Fruit fly (Drosophila melanogaster): ENCODE results near the gene CG43295.
A peak's percentile ranks its signal among the peaks of the same experiment; 100 is the strongest.

Gene CG43295

dm6 chr3L:16113607-16114337, 8.1 kb downstream of the CG43295 start (continued):
- no peak for TF ChIP-seq salr (GFP tag; optimal IDR thresholded peaks at IDR 0.05)
- TF ChIP-seq CG11762 (GFP tag; optimal IDR thresholded peaks at IDR 0.05; ENCODE audit: insufficient read depth): no peak
- TF ChIP-seq acj6 (GFP tag; optimal IDR thresholded peaks at IDR 0.05): no peak
- peak; percentile 92 for TF ChIP-seq Sox14 (GFP tag; optimal IDR thresholded peaks at IDR 0.05)
- TF ChIP-seq Smox (GFP tag; optimal IDR thresholded peaks at IDR 0.05): no peak
- TF ChIP-seq vri (GFP tag; optimal IDR thresholded peaks at IDR 0.05): no peak
- no peak for TF ChIP-seq OdsH (GFP tag; optimal IDR thresholded peaks at IDR 0.05)
- no peak for TF ChIP-seq fd85E (GFP tag; optimal IDR thresholded peaks at IDR 0.05)
- TF ChIP-seq Hr4 (GFP tag; optimal IDR thresholded peaks at IDR 0.05): peak; percentile 88

dm6 chr3L:16121791-16122190, 16.1 kb downstream of the CG43295 start, which contains the start of gene Strump:
Gene Strump (plus strand): TSS chr3L:16122002.
- TF ChIP-seq CG10669 (GFP tag; optimal IDR thresholded peaks at IDR 0.05): no peak

- TF ChIP-seq CG6808 (GFP tag; optimal IDR thresholded peaks at IDR 0.05): peak; percentile 83
- peak; percentile 87 for TF ChIP-seq CG10669 (GFP tag; optimal IDR thresholded peaks at IDR 0.05)
- TF ChIP-seq net (GFP tag; optimal IDR thresholded peaks at IDR 0.05): no peak
- TF ChIP-seq CG34406 (GFP tag; optimal IDR thresholded peaks at IDR 0.05): peak; percentile 87
- peak; percentile 44 for TF ChIP-seq Hr38 (GFP tag; optimal IDR thresholded peaks at IDR 0.05)
- peak; percentile 94 for TF ChIP-seq Hr4 (GFP tag; optimal IDR thresholded peaks at IDR 0.05)
- peak; percentile 83 for TF ChIP-seq dsx (GFP tag; optimal IDR thresholded peaks at IDR 0.05; ENCODE audit: poor library complexity, severe bottlenecking)
- TF ChIP-seq CG1621 (tag; optimal IDR thresholded peaks at IDR 0.05): no peak
- TF ChIP-seq CG16779 (tag; optimal IDR thresholded peaks at IDR 0.05): no peak
- TF ChIP-seq CG3032 (tag; optimal IDR thresholded peaks at IDR 0.05): peak; percentile 79
- peak; percentile 95 for TF ChIP-seq CG3919 (GFP tag; optimal IDR thresholded peaks at IDR 0.05)
- peak; percentile 85 for TF ChIP-seq CG11902 (GFP tag; optimal IDR thresholded peaks at IDR 0.05)
- peak; percentile 99 for TF ChIP-seq svp (GFP tag)
- TF ChIP-seq CG11762 (GFP tag; optimal IDR thresholded peaks at IDR 0.05; ENCODE audit: insufficient read depth): peak; percentile 89
- peak; percentile 93 for TF ChIP-seq vri (GFP tag; optimal IDR thresholded peaks at IDR 0.05)
- TF ChIP-seq Eip75B (GFP tag; optimal IDR thresholded peaks at IDR 0.05): peak; percentile 93
- peak; percentile 89 for TF ChIP-seq Ets21C (GFP tag; optimal IDR thresholded peaks at IDR 0.05)
- no peak for TF ChIP-seq fd85E (GFP tag; optimal IDR thresholded peaks at IDR 0.05)
- peak; percentile 96 for TF ChIP-seq CG7368 (GFP tag; optimal IDR thresholded peaks at IDR 0.05)
- TF ChIP-seq CG6276 (GFP tag; optimal IDR thresholded peaks at IDR 0.05): no peak
- peak; percentile 95 for TF ChIP-seq lz (GFP tag; optimal IDR thresholded peaks at IDR 0.05)
- TF ChIP-seq CG32006 (GFP tag; optimal IDR thresholded peaks at IDR 0.05): no peak
- TF ChIP-seq dac (GFP tag; optimal IDR thresholded peaks at IDR 0.05): no peak
- TF ChIP-seq salr (GFP tag; optimal IDR thresholded peaks at IDR 0.05): no peak
- peak; percentile 86 for TF ChIP-seq Lpt (GFP tag; optimal IDR thresholded peaks at IDR 0.05)
- TF ChIP-seq fkh (GFP tag; optimal IDR thresholded peaks at IDR 0.05): peak; percentile 80
- peak; percentile 96 for TF ChIP-seq esn (GFP tag; optimal IDR thresholded peaks at IDR 0.05)
- TF ChIP-seq Sox15 (GFP tag; optimal IDR thresholded peaks at IDR 0.05): peak; percentile 89
- TF ChIP-seq Hr39 (GFP tag; optimal IDR thresholded peaks at IDR 0.05): peak; percentile 94
- no peak for TF ChIP-seq CG4318 (GFP tag; optimal IDR thresholded peaks at IDR 0.05)
- TF ChIP-seq Ets96B (tag; optimal IDR thresholded peaks at IDR 0.05): peak; percentile 83
- peak; percentile 93 for TF ChIP-seq OdsH (GFP tag; optimal IDR thresholded peaks at IDR 0.05)
- peak; percentile 92 for TF ChIP-seq CG6792 (GFP tag; optimal IDR thresholded peaks at IDR 0.05)
- TF ChIP-seq topi (GFP tag; optimal IDR thresholded peaks at IDR 0.05): peak; percentile 95
- TF ChIP-seq CG6163 (GFP tag; IDR thresholded peaks at IDR 0.05): no peak; the same call in 1 of the 3 replicates
- TF ChIP-seq CG6854 (GFP tag; optimal IDR thresholded peaks at IDR 0.05): peak; percentile 87
- TF ChIP-seq Sox102F (GFP tag; optimal IDR thresholded peaks at IDR 0.05): peak; percentile 97
- TF ChIP-seq fd59A (GFP tag; optimal IDR thresholded peaks at IDR 0.05): peak; percentile 78
- TF ChIP-seq CG15336 (GFP tag; IDR thresholded peaks at IDR 0.05): peak; percentile 80
- peak; percentile 85 for TF ChIP-seq eg (GFP tag; IDR thresholded peaks at IDR 0.05)
- peak; percentile 86 for TF ChIP-seq CG8319 (GFP tag; optimal IDR thresholded peaks at IDR 0.05)
- peak; percentile 94 for TF ChIP-seq Smox (GFP tag; optimal IDR thresholded peaks at IDR 0.05)
- peak; percentile 94 for TF ChIP-seq Met (GFP tag; optimal IDR thresholded peaks at IDR 0.05)
Measured at dm6 chr3L:16128481-16128972, 22.9 kb downstream of the CG43295 start, which contains the start of gene Pgm1. Gene Pgm1 (minus strand): TSS chr3L:16128531.

Measured in whole organism, prepupa.